Fruit fly (Drosophila melanogaster) whole organism: ENCODE data around the gene mwh.

Experiments
- CG8478 ChIP-seq: fragments of >200 bp; optimal IDR thresholded peaks from 2 replicates; lab custom pipeline; 2018; ENCODE audit warnings: inconsistent platforms
- Dll ChIP-seq: fragments of >200 bp; optimal IDR thresholded peaks from 2 replicates; lab custom pipeline; 2017
- EcR ChIP-seq, 2 experiments: fragments of >200 bp; optimal IDR thresholded peaks; 2 replicates each; lab custom pipeline; 2017; ENCODE audit warnings: missing biosample characterization in 2 of 2, missing genetic modification characterization in 2 of 2, missing genetic modification reagents in 2 of 2
- pan ChIP-seq: fragments of >200 bp; optimal IDR thresholded peaks from 2 replicates; lab custom pipeline; 2017
- psq ChIP-seq: fragments of >200 bp; optimal IDR thresholded peaks from 2 replicates; lab custom pipeline; 2017
- usp ChIP-seq: fragments of >200 bp; optimal IDR thresholded peaks from 2 replicates; lab custom pipeline; 2017; ENCODE audit warnings: missing biosample characterization, missing genetic modification characterization, mixed read lengths

The mwh gene

DNA sequence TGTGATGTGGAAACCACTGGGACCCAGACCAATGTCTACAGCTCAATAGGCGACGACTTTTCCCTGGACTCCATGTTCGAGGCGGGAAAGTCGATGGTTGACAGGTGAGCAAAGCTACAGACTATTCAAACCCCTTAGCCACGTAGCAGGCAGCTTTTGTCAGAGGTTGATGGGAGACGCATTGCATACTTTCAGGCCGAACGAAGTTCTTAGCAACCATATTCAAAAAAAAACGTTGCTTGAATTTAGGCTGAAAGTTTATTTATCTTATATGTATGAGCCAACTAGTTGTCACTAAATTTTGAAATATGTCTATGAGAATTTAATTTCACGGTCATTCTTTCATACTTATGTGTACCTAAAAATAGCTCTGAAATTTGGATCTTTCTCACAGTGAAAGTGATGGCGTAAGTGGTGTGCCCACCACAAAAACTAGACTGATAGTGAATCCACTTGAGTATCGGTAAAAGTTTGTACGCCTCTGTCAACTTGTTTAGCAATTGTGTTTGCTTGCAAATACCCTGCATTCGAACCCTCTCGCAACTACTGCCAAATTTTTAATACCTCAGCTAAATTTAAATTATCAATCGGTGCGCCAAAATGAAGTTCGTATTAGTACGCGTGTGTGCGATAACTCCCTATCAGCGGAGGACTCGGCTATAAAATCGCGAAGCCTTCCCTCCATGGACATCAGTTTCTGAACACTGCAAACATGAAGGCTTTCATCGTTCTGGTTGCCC is 6.3 kb downstream of the mwh start, which contains the start of gene LysB:
Gene LysB, plus strand, starts transcription at position 690 of the 740 bp plus-strand sequence.
- TF ChIP-seq usp (GFP tag; lab: Kevin White, UChicago) (no peak), pan (lab: Kevin White, UChicago) (no peak), CG8478 (no peak), psq (lab: Kevin White, UChicago) (no peak), Dll (lab: Kevin White, UChicago) (no peak), EcR (GFP tag; optimal IDR thresholded peaks at IDR 0.05; lab: Kevin White, UChicago) (no peak)

DNA sequence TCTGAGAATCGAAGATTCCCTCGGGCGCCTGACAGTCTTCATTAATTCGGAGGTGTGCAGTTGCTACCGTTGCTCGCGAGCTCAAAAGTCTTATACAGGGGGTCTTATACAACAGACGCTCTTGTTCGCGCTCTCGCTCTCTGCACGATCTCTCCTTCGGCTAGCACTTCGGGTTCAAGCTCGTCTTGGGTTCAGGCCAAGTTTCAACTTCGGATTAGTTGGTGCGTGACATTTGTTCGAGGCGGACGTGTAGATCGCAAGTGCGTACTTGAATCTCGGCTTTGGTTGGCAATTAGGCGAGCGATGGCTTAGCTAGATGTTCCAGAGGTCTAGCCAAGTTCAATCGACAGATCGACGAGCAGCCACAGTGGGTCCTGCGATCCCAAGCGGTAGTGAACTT is 7.6 kb downstream of the mwh start:
- TF ChIP-seq EcR (GFP tag; optimal IDR thresholded peaks at IDR 0.05; lab: Kevin White, UChicago) (no peak), pan (lab: Kevin White, UChicago) (no peak), Dll (lab: Kevin White, UChicago) (no peak), psq (lab: Kevin White, UChicago) (no peak), CG8478 (no peak), usp (GFP tag; lab: Kevin White, UChicago) (no peak)

DNA sequence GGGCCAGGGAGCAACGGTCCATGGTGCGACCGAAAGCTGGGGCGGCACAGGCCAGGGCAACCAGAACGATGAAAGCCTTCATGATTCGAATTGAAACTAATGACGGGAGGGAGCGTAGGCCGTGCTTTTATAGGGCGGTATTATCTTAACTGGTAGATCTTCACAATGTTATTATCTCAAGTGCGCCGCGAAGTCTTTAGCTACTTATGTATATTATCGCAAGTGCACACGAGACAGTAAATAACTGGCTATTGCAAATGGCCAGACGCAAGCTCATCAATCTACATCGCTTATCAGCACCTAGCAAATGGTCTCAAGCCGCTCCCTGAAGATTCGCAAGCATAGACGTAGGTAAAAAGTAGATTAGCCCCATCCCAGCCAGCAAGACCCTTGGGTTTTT is 10.5 kb downstream of the mwh start, which contains the start of gene LysD:
Gene LysD, minus strand, starts transcription at position 101 of the 400 bp plus-strand sequence.
- no peak for TF ChIP-seq EcR (GFP tag; optimal IDR thresholded peaks at IDR 0.05; lab: Kevin White, UChicago)
- TF ChIP-seq usp (GFP tag; lab: Kevin White, UChicago), result no peak
- no peak for TF ChIP-seq pan (lab: Kevin White, UChicago)
- no peak for TF ChIP-seq CG8478
- no peak for TF ChIP-seq psq (lab: Kevin White, UChicago)
- TF ChIP-seq Dll (lab: Kevin White, UChicago), result no peak

DNA sequence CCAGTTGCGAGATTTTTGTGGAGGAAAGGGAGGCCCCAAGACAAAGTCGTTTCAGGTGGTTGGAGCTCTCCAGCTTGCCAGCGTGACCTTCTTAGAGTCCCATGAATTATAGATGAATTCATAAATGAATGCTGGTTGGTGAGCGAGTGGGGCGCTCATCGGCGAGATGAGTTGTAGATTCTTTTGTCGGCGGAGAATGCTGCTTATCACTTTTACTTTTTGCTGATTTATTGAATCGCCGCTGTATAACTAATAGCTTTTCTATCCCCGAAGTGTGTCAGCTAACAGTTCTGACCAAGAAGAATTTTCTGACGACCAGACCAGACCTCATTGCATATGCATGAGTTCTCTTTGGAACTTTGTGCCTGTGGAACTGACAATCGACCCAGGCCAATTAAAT is 11.5 kb downstream of the mwh start:
- no peak for TF ChIP-seq usp (GFP tag; lab: Kevin White, UChicago)
- TF ChIP-seq Dll (lab: Kevin White, UChicago), result no peak
- no peak for TF ChIP-seq EcR (GFP tag; optimal IDR thresholded peaks at IDR 0.05; lab: Kevin White, UChicago)
- TF ChIP-seq CG8478, result no peak
- TF ChIP-seq psq (lab: Kevin White, UChicago), result no peak
- TF ChIP-seq pan (lab: Kevin White, UChicago), result no peak

DNA sequence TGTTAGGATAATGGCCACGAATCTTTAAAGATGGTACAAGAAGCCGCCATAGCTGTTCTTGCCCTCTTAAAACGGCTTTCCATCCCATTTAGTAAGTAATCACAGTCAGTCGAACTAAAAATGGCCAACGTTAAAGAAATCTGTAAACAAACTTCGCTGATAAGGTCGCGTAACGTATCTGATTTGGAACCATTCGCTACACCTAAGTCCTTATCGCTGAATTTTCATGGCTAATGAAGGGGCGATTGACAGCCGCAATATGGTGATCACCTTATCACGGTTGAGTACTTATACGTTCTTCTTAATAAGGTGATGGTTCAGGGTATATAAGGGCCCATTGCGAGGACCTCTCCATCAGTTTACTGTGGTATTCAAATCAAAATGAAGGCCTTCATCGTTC is 12.0 kb downstream of the mwh start, which contains the start of gene LysE:
Gene LysE, plus strand, starts transcription at position 257 of the 400 bp plus-strand sequence.
- no peak for TF ChIP-seq EcR (GFP tag; optimal IDR thresholded peaks at IDR 0.05; lab: Kevin White, UChicago)
- no peak for TF ChIP-seq psq (lab: Kevin White, UChicago)
- no peak for TF ChIP-seq pan (lab: Kevin White, UChicago)
- no peak for TF ChIP-seq CG8478
- no peak for TF ChIP-seq Dll (lab: Kevin White, UChicago)
- no peak for TF ChIP-seq usp (GFP tag; lab: Kevin White, UChicago)

DNA sequence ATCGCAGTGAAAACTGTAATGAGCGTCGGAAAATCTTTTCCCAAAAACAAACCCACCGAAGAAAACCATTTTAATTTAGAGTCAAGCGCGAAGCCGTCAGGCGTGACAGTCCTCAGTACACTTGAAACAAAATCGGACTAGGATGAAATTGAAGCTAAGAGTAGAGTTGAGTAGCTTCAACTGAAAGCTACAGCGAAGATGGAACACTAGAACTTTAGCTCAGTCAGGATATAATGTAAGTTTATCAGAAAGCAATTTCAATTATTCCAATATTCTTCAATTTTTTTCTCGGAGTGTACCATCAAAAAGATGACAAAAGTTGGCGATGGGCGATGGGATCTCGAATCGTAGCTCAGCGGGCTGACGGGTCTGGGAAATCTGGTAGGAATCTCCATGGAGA is 15.9 kb downstream of the mwh start:
- TF ChIP-seq usp (GFP tag; lab: Kevin White, UChicago) (no peak), Dll (lab: Kevin White, UChicago) (no peak), EcR (GFP tag; optimal IDR thresholded peaks at IDR 0.05; lab: Kevin White, UChicago) (no peak)

DNA sequence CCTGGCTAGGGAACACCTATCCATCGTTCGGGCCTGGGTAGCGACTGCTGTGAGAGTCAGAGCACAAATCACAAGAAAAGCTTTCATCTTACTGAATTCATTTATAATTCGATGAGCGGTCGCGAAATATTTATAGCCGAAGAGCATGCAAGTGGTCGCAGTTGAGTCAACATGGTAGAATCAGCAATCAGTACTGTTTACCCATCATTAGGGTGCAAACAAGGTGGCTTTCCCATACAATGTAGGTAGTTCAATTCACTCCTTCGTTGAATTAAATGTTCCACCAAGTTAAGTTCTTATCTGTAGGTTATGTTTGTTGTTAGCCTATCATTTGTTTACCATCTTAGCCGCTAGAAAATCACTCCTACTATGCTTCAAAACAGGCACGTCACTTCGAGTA is 18.0 kb downstream of the mwh start, which contains the start of gene LysP:
Gene LysP, minus strand, starts transcription at position 101 of the 400 bp plus-strand sequence.
- TF ChIP-seq psq (lab: Kevin White, UChicago) (no peak), Dll (lab: Kevin White, UChicago) (no peak), EcR (GFP tag; optimal IDR thresholded peaks at IDR 0.05; lab: Kevin White, UChicago) (no peak), pan (lab: Kevin White, UChicago) (no peak), usp (GFP tag; lab: Kevin White, UChicago) (no peak), CG8478 (no peak)

DNA sequence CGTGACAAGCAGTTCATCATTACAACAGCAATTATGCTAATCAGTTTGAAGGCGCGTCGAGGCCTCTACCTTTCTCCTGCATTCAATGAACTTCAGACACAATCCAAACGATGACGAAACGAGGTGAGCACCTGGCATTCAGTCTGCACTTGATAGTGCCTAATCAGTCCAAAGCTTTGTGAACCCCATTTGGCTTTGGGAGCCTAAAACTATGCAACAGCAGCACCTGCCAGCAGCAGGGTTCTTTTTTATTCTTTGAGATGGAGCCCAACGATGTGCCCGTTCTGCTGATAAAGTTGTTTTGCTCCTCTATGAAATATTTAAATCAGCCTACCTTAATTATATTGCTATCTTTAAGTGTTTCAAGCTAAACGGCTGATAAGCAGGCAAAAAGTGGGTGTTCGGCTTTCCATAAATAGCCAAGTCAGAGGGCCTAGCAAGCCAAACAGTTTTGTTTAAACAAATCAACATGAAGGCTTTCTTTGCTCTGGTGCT is 26.8 kb downstream of the mwh start, which contains the start of gene LysS:
Gene LysS, plus strand, starts transcription at position 445 of the 495 bp plus-strand sequence.
- no peak for TF ChIP-seq Dll (lab: Kevin White, UChicago)
- no peak for TF ChIP-seq psq (lab: Kevin White, UChicago)
- no peak for TF ChIP-seq usp (GFP tag; lab: Kevin White, UChicago)
- TF ChIP-seq CG8478, result no peak
- no peak for TF ChIP-seq pan (lab: Kevin White, UChicago)
- TF ChIP-seq EcR (GFP tag; optimal IDR thresholded peaks at IDR 0.05; lab: Kevin White, UChicago), result no peak

DNA sequence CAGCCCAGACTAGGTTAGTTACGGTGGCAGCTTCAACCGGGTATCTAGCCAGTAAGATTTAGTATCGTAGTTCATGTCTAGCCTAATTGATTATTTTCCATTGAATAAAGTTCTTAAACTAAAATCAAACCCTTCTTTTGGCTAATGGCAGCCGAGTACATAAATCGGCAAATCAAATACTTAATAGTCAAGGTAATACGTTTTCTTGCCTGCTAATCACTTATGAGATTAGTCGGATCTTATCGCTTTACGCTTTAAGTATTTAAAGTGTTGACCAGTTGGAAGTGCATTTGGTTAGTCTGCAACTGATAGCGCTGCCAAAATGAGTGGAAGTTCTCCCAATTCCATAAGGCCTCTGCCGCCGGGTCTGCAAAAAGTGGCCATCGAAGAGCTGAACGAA is 32.0 kb downstream of the mwh start, which contains the start of gene CG33965:
Gene CG33965, plus strand, starts transcription at position 301 of the 400 bp plus-strand sequence.
- TF ChIP-seq Dll (lab: Kevin White, UChicago), result no peak
- TF ChIP-seq psq (lab: Kevin White, UChicago), result no peak
- TF ChIP-seq CG8478, result no peak
- no peak for TF ChIP-seq usp (GFP tag; lab: Kevin White, UChicago)
- TF ChIP-seq pan (lab: Kevin White, UChicago), result no peak
- no peak for TF ChIP-seq EcR (GFP tag; optimal IDR thresholded peaks at IDR 0.05; lab: Kevin White, UChicago)

DNA sequence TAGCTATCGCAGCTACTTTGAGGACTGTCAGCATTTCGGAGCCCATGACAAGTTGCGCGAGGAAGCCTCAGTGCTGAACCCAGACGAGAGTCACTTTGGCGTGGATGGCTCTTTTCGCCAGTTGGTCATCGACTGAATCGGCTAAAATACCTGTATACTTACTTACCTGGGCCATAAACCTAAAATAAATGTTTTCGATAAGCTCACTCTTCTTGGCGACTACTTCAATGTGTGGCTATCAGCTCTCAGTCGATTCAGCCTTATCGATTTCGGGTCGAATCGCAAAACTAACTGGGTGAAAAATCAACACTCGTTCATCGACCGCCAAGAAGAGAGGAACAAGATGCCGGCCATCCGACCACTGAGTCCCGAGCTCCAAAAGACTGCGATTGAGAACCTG is 33.2 kb downstream of the mwh start, which contains the start of gene CG33966:
Gene CG33966, plus strand, starts transcription at position 301 of the 400 bp plus-strand sequence.
- no peak for TF ChIP-seq EcR (GFP tag; optimal IDR thresholded peaks at IDR 0.05; lab: Kevin White, UChicago)
- TF ChIP-seq usp (GFP tag; lab: Kevin White, UChicago), result no peak
- TF ChIP-seq psq (lab: Kevin White, UChicago), result no peak
- no peak for TF ChIP-seq CG8478
- TF ChIP-seq pan (lab: Kevin White, UChicago), result no peak
- TF ChIP-seq Dll (lab: Kevin White, UChicago), result no peak

DNA sequence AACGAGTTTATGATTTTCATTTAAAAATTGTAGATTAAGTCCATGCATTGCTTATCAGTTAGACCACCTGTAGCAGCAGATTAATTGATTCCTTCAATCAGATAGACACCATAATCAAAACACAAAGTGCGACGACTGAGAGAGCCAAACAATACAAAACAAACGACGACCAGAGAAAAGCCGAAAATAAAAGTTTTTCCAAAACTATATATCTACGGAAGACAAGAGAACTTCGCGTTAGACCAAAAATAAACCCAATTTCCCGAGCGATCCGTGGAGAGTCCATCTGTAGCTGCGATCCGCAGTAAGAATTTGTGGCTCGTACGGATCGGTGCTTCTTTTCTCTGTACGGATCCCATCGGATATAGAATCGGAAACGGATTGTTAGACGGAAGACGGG is 34.8 kb downstream of the mwh start, which contains the start of gene galene:
Gene galene, plus strand, starts transcription at position 301 of the 400 bp plus-strand sequence.
- TF ChIP-seq usp (GFP tag; lab: Kevin White, UChicago) (no peak), psq (lab: Kevin White, UChicago) (no peak), EcR (GFP tag; optimal IDR thresholded peaks at IDR 0.05; lab: Kevin White, UChicago) (no peak), CG8478 (no peak), pan (lab: Kevin White, UChicago) (no peak), Dll (lab: Kevin White, UChicago) (no peak)
